Fruit fly (Drosophila melanogaster) whole organism, embryonic: ENCODE data around the gene CG32036.
A peak's percentile ranks its signal among the peaks of the same experiment; 100 is the strongest.

Experiments
- ATbp ChIP-seq: fragments of 200-800 bp; sonication (Bioruptor generic); optimal IDR thresholded peaks from 2 replicates; lab custom pipeline; 2017; ENCODE audit warnings: missing biosample characterization, mild to moderate bottlenecking, missing genetic modification characterization, missing genetic modification reagents
- Atf-2 ChIP-seq: fragments of 200-800 bp; sonication (Bioruptor generic); optimal IDR thresholded peaks from 2 replicates; lab custom pipeline; 2016; ENCODE audit warnings: missing biosample characterization, missing genetic modification characterization
- B-H2 ChIP-seq: fragments of 200-800 bp; sonication (Bioruptor generic); optimal IDR thresholded peaks from 2 replicates; lab custom pipeline; 2018; ENCODE audit warnings: missing biosample characterization, mild to moderate bottlenecking, missing genetic modification characterization
- Blimp-1 ChIP-seq: fragments of 200-800 bp; sonication (Bioruptor generic); optimal IDR thresholded peaks from 3 replicates; lab custom pipeline; 2018; ENCODE audit warnings: missing biosample characterization, missing genetic modification characterization, mild to moderate bottlenecking, moderate library complexity, missing genetic modification reagents
- CG10321 ChIP-seq: fragments of 200-800 bp; sonication (Bioruptor generic); IDR thresholded peaks from 2 replicates; pipeline ENCODE4 v1.3.6; 2022; ENCODE audit warnings: missing biosample characterization, missing genetic modification characterization
- CG11398 ChIP-seq: fragments of 200-800 bp; sonication (Bioruptor generic); optimal IDR thresholded peaks from 2 replicates; lab custom pipeline; 2016; ENCODE audit warnings: missing biosample characterization, missing genetic modification characterization
- CG11560 ChIP-seq: fragments of 200-800 bp; sonication (Bioruptor generic); IDR thresholded peaks from 3 replicates; pipeline ENCODE4 v1.3.6; 2022; ENCODE audit warnings: missing biosample characterization, missing genetic modification characterization
- CG14710 ChIP-seq: fragments of 200-800 bp; sonication (Bioruptor generic); optimal IDR thresholded peaks from 3 replicates; lab custom pipeline; 2019; ENCODE audit warnings: missing biosample characterization, mild to moderate bottlenecking, missing genetic modification characterization, moderate library complexity
- CG15011 ChIP-seq: fragments of 200-800 bp; sonication (Bioruptor generic); optimal IDR thresholded peaks from 3 replicates; lab custom pipeline; 2018; ENCODE audit warnings: missing biosample characterization, mild to moderate bottlenecking, missing genetic modification characterization
- CG15073 ChIP-seq: fragments of 200-800 bp; sonication (Bioruptor generic); optimal IDR thresholded peaks from 2 replicates; lab custom pipeline; 2016; ENCODE audit warnings: missing biosample characterization, missing genetic modification characterization
- CG15479 ChIP-seq: fragments of 200-800 bp; sonication (Bioruptor generic); optimal IDR thresholded peaks from 3 replicates; lab custom pipeline; 2019; ENCODE audit warnings: missing biosample characterization, mild to moderate bottlenecking, missing genetic modification characterization, moderate library complexity
- CG15514 ChIP-seq: fragments of 200-800 bp; sonication (Bioruptor generic); optimal IDR thresholded peaks from 3 replicates; lab custom pipeline; 2017; ENCODE audit warnings: missing biosample characterization, missing genetic modification characterization, mild to moderate bottlenecking, moderate library complexity, missing genetic modification reagents
- CG17186 ChIP-seq: fragments of 200-800 bp; sonication (Bioruptor generic); optimal IDR thresholded peaks from 3 replicates; lab custom pipeline; 2017; ENCODE audit warnings: missing biosample characterization, missing genetic modification reagents, missing genetic modification characterization
- CG1832 ChIP-seq: fragments of 200-800 bp; sonication (Bioruptor generic); optimal IDR thresholded peaks from 2 replicates; lab custom pipeline; 2017; ENCODE audit warnings: missing biosample characterization, mild to moderate bottlenecking, missing genetic modification characterization, inconsistent platforms
- CG2202 ChIP-seq: fragments of 200-800 bp; sonication (Bioruptor generic); optimal IDR thresholded peaks from 2 replicates; lab custom pipeline; 2018; ENCODE audit warnings: missing biosample characterization, mild to moderate bottlenecking, missing genetic modification characterization
- CG2889 ChIP-seq: fragments of 200-800 bp; sonication (Bioruptor generic); IDR thresholded peaks from 3 replicates; pipeline ENCODE4 v1.3.6; 2022; ENCODE audit warnings: missing biosample characterization, missing genetic modification characterization
- CG32767 ChIP-seq: fragments of 200-800 bp; sonication (Bioruptor generic); IDR thresholded peaks from 2 replicates; pipeline ENCODE4 v1.3.6; 2022; ENCODE audit warnings: missing biosample characterization, missing genetic modification characterization
- CG33557 ChIP-seq: fragments of 200-800 bp; sonication (Bioruptor generic); optimal IDR thresholded peaks from 2 replicates; lab custom pipeline; 2019; ENCODE audit warnings: missing biosample characterization, mild to moderate bottlenecking, missing genetic modification characterization, moderate library complexity
- CG34376 ChIP-seq: fragments of 200-800 bp; sonication (Bioruptor generic); optimal IDR thresholded peaks from 2 replicates; lab custom pipeline; 2018; ENCODE audit warnings: missing biosample characterization, mild to moderate bottlenecking, missing genetic modification characterization
- CG4328 ChIP-seq: fragments of 200-800 bp; sonication (Bioruptor generic); optimal IDR thresholded peaks from 3 replicates; lab custom pipeline; 2017; ENCODE audit warnings: missing biosample characterization, missing genetic modification reagents, missing genetic modification characterization
- CG4360 ChIP-seq: fragments of 200-800 bp; sonication (Bioruptor generic); IDR thresholded peaks from 2 replicates; pipeline ENCODE4 v1.3.6; 2022; ENCODE audit warnings: missing biosample characterization, missing genetic modification characterization
- CG4730 ChIP-seq: fragments of 200-800 bp; sonication (Bioruptor generic); IDR thresholded peaks from 2 replicates; pipeline ENCODE4 v1.3.6; 2022; ENCODE audit warnings: missing biosample characterization, missing genetic modification characterization
- CG6654 ChIP-seq: fragments of 200-800 bp; sonication (Bioruptor generic); optimal IDR thresholded peaks from 2 replicates; lab custom pipeline; 2017; ENCODE audit warnings: missing biosample characterization, mild to moderate bottlenecking, missing genetic modification characterization
- CG7372 ChIP-seq: fragments of 200-800 bp; sonication (Bioruptor generic); IDR thresholded peaks from 2 replicates; pipeline ENCODE4 v1.3.6; 2022; ENCODE audit warnings: missing biosample characterization, missing genetic modification characterization
- CG7556 ChIP-seq: fragments of 200-800 bp; sonication (Bioruptor generic); optimal IDR thresholded peaks from 2 replicates; lab custom pipeline; 2017; ENCODE audit warnings: missing biosample characterization, mild to moderate bottlenecking, missing genetic modification characterization
- CoRest ChIP-seq: fragments of 200-800 bp; sonication (Bioruptor generic); optimal IDR thresholded peaks from 3 replicates; lab custom pipeline; 2018; ENCODE audit warnings: missing biosample characterization, mild to moderate bottlenecking, missing genetic modification characterization, moderate library complexity
- Gsc ChIP-seq: fragments of 200-800 bp; sonication (Bioruptor generic); IDR thresholded peaks from 2 replicates; pipeline ENCODE4 v1.3.6; 2022; ENCODE audit warnings: missing biosample characterization, missing genetic modification characterization
- Hr3 ChIP-seq: fragments of 200-800 bp; sonication (Bioruptor generic); optimal IDR thresholded peaks from 3 replicates; lab custom pipeline; 2016; ENCODE audit warnings: missing biosample characterization, missing genetic modification characterization
- Hr51 ChIP-seq, 2 experiments: fragments of 200-800 bp; sonication (Bioruptor generic); optimal IDR thresholded peaks; 2 replicates in 1 of 2; 3 replicates in 1 of 2; lab custom pipeline; 2016 to 2018; ENCODE audit warnings: missing biosample characterization in 2 of 2, missing genetic modification characterization in 2 of 2, mild to moderate bottlenecking in 1 of 2, moderate library complexity in 1 of 2
- Mrtf ChIP-seq: fragments of 200-800 bp; sonication (Bioruptor generic); IDR thresholded peaks from 3 replicates; pipeline ENCODE4 v1.3.6; 2022; ENCODE audit warnings: missing biosample characterization, missing genetic modification characterization
- Sox100B ChIP-seq: fragments of 200-800 bp; sonication (Bioruptor generic); optimal IDR thresholded peaks from 3 replicates; lab custom pipeline; 2018; ENCODE audit warnings: missing biosample characterization, mild to moderate bottlenecking, missing genetic modification characterization
- Taf1 ChIP-seq: fragments of 200-800 bp; sonication (Bioruptor generic); IDR thresholded peaks from 2 replicates; pipeline ENCODE4 v1.3.6; 2022; ENCODE audit warnings: missing biosample characterization, missing genetic modification characterization
- ab ChIP-seq: fragments of 200-800 bp; sonication (Bioruptor generic); optimal IDR thresholded peaks from 2 replicates; lab custom pipeline; 2016; ENCODE audit warnings: missing biosample characterization, missing genetic modification characterization
- abd-A ChIP-seq: fragments of 200-800 bp; sonication (Bioruptor generic); optimal IDR thresholded peaks from 3 replicates; lab custom pipeline; 2019; ENCODE audit warnings: missing biosample characterization, mild to moderate bottlenecking, missing genetic modification characterization, moderate library complexity
- bsh ChIP-seq, 2 experiments: fragments of 200-800 bp; sonication (Bioruptor generic); optimal IDR thresholded peaks; 2 replicates each; lab custom pipeline; 2017 to 2018; ENCODE audit warnings: mild to moderate bottlenecking in 2 of 2, missing biosample characterization in 2 of 2, missing genetic modification characterization in 2 of 2, moderate library complexity in 1 of 2
- cg ChIP-seq: fragments of 200-800 bp; sonication (Bioruptor generic); optimal IDR thresholded peaks from 3 replicates; lab custom pipeline; 2019; ENCODE audit warnings: missing biosample characterization, mild to moderate bottlenecking, missing genetic modification characterization, moderate library complexity
- croc ChIP-seq: fragments of 200-800 bp; sonication (Bioruptor generic); conservative IDR thresholded peaks from 3 replicates; pipeline ENCODE4 v1.3.6; 2022; ENCODE audit warnings: missing biosample characterization, missing genetic modification characterization
- ems ChIP-seq: fragments of 200-800 bp; sonication (Bioruptor generic); optimal IDR thresholded peaks from 3 replicates; lab custom pipeline; 2016; ENCODE audit warnings: missing biosample characterization, missing genetic modification characterization
- fd102C ChIP-seq: fragments of 200-800 bp; sonication (Bioruptor generic); optimal IDR thresholded peaks from 2 replicates; lab custom pipeline; 2018; ENCODE audit warnings: missing biosample characterization, mild to moderate bottlenecking, missing genetic modification characterization, moderate library complexity
- fru ChIP-seq: fragments of >200 bp; optimal IDR thresholded peaks from 2 replicates; lab custom pipeline; 2017
- grn ChIP-seq: fragments of 200-800 bp; sonication (Bioruptor generic); optimal IDR thresholded peaks from 3 replicates; lab custom pipeline; 2017; ENCODE audit warnings: missing biosample characterization, missing genetic modification characterization
- gt ChIP-seq: fragments of 200-800 bp; sonication (Bioruptor generic); IDR thresholded peaks from 2 replicates; pipeline ENCODE4 v1.3.6; 2022; ENCODE audit warnings: missing biosample characterization, missing genetic modification characterization
- h ChIP-seq: fragments of >200 bp; optimal IDR thresholded peaks from 2 replicates; lab custom pipeline; 2017
- jing ChIP-seq: fragments of 200-800 bp; sonication (Bioruptor generic); optimal IDR thresholded peaks from 2 replicates; lab custom pipeline; 2018; ENCODE audit warnings: missing biosample characterization, mild to moderate bottlenecking, missing genetic modification characterization
- mirr ChIP-seq: fragments of 200-800 bp; sonication (Bioruptor generic); optimal IDR thresholded peaks from 3 replicates; lab custom pipeline; 2018; ENCODE audit warnings: missing biosample characterization, mild to moderate bottlenecking, missing genetic modification characterization
- org-1 ChIP-seq: fragments of 200-800 bp; sonication (Bioruptor generic); optimal IDR thresholded peaks from 2 replicates; lab custom pipeline; 2017; ENCODE audit warnings: missing biosample characterization, missing genetic modification characterization
- pfk ChIP-seq: fragments of 200-800 bp; sonication (Bioruptor generic); optimal IDR thresholded peaks from 2 replicates; lab custom pipeline; 2018; ENCODE audit warnings: missing biosample characterization, mild to moderate bottlenecking, missing genetic modification characterization, moderate library complexity
- ro ChIP-seq: fragments of 200-800 bp; sonication (Bioruptor generic); IDR thresholded peaks from 2 replicates; pipeline ENCODE4 v1.3.6; 2022; ENCODE audit warnings: missing biosample characterization, missing genetic modification characterization
- scrt ChIP-seq: fragments of 200-800 bp; sonication (Bioruptor generic); optimal IDR thresholded peaks from 2 replicates; lab custom pipeline; 2018; ENCODE audit warnings: missing biosample characterization, mild to moderate bottlenecking, missing genetic modification characterization, moderate library complexity
- tio ChIP-seq: fragments of 200-800 bp; sonication (Bioruptor generic); optimal IDR thresholded peaks from 2 replicates; lab custom pipeline; 2017; ENCODE audit warnings: missing biosample characterization, missing genetic modification characterization, inconsistent platforms
- tna ChIP-seq: fragments of 200-800 bp; sonication (Bioruptor generic); IDR thresholded peaks from 2 replicates; pipeline ENCODE4 v1.3.6; 2022; ENCODE audit warnings: missing biosample characterization, missing genetic modification characterization; ENCODE audit not compliant: partially characterized antibody
- zen ChIP-seq: fragments of 200-800 bp; sonication (Bioruptor generic); optimal IDR thresholded peaks from 3 replicates; lab custom pipeline; 2018; ENCODE audit warnings: missing biosample characterization, mild to moderate bottlenecking, missing genetic modification characterization, moderate library complexity

CG32036 gene

dm6 chr3L:9467763-9468206 is 21.2 kb downstream of the CG32036 start (continued):
- no peak for TF ChIP-seq Blimp-1 (GFP tag; lab: Kevin White, UChicago)
- TF ChIP-seq Sox100B: no peak
- TF ChIP-seq CG7556: no peak
- TF ChIP-seq CG11398 (GFP tag; lab: Kevin White, UChicago): no peak
- TF ChIP-seq gt (GFP tag; lab: Robert Waterston, UW): no peak
- no peak for TF ChIP-seq pfk (GFP tag; lab: Kevin White, UChicago)
- no peak for TF ChIP-seq B-H2 (GFP tag; lab: Kevin White, UChicago)
- no peak for TF ChIP-seq CG7372 (GFP tag; lab: Robert Waterston, UW)
- no peak for TF ChIP-seq CG11560
- no peak for TF ChIP-seq ems (GFP tag; lab: Kevin White, UChicago)
- peak in 1 of 2 experiments; percentile 59 for TF ChIP-seq bsh (GFP tag; optimal IDR thresholded peaks at IDR 0.05; lab: Kevin White, UChicago)
- no peak for TF ChIP-seq CG4328 (GFP tag; lab: Kevin White, UChicago)
- TF ChIP-seq CG10321 (GFP tag; lab: Robert Waterston, UW): no peak
- no peak; the same call in 2 of the 3 replicates for TF ChIP-seq croc (GFP tag; lab: Robert Waterston, UW)
- no peak for TF ChIP-seq org-1 (GFP tag; lab: Kevin White, UChicago)
- TF ChIP-seq CoRest: no peak
- no peak for TF ChIP-seq Mrtf (GFP tag; lab: Robert Waterston, UW)
- TF ChIP-seq ro (GFP tag; lab: Robert Waterston, UW): no peak
- TF ChIP-seq fru: no peak
- no peak for TF ChIP-seq tio (GFP tag; lab: Kevin White, UChicago)
- peak; percentile 2 for TF ChIP-seq ATbp
- no peak for TF ChIP-seq CG15011 (GFP tag; lab: Kevin White, UChicago)
- no peak for TF ChIP-seq CG32767 (GFP tag; lab: Robert Waterston, UW)
- TF ChIP-seq scrt: no peak
- no peak for TF ChIP-seq CG14710
- TF ChIP-seq Atf-2 (GFP tag; lab: Kevin White, UChicago): no peak
- no peak for TF ChIP-seq CG2202 (tag; lab: Kevin White, UChicago)
- peak; percentile 53 for TF ChIP-seq abd-A (tag; lab: Kevin White, UChicago)
- TF ChIP-seq zen (tag; lab: Kevin White, UChicago): peak; percentile 38
- no peak for TF ChIP-seq CG34376 (GFP tag; lab: Kevin White, UChicago)
- TF ChIP-seq h (lab: Kevin White, UChicago): no peak
- peak; percentile 62 for TF ChIP-seq fd102C (GFP tag; lab: Kevin White, UChicago)
- no peak for TF ChIP-seq CG4730 (GFP tag; lab: Robert Waterston, UW)
- no peak for TF ChIP-seq Taf1 (GFP tag; lab: Robert Waterston, UW)
- no peak for TF ChIP-seq CG1832 (GFP tag; lab: Kevin White, UChicago)
- peak; percentile 52 for TF ChIP-seq cg (GFP tag; lab: Kevin White, UChicago)
- TF ChIP-seq jing (GFP tag; lab: Kevin White, UChicago): no peak
- no peak for TF ChIP-seq CG15073 (GFP tag; lab: Kevin White, UChicago)
- no peak for TF ChIP-seq ab
- TF ChIP-seq Gsc (GFP tag; lab: Robert Waterston, UW): no peak
- TF ChIP-seq CG4360 (GFP tag; lab: Robert Waterston, UW): peak; percentile 88
- TF ChIP-seq grn (GFP tag; lab: Kevin White, UChicago): no peak
- TF ChIP-seq CG17186 (GFP tag; lab: Kevin White, UChicago): no peak
- TF ChIP-seq tna (GFP tag; lab: Robert Waterston, UW): no peak
- no peak for TF ChIP-seq CG33557 (GFP tag; lab: Kevin White, UChicago)
- no peak for TF ChIP-seq CG6654 (GFP tag; lab: Kevin White, UChicago)
- TF ChIP-seq CG15479: peak; percentile 36
- no peak for TF ChIP-seq CG15514 (GFP tag; lab: Kevin White, UChicago)
- no peak for TF ChIP-seq Hr3
- TF ChIP-seq Hr51 (GFP tag; optimal IDR thresholded peaks at IDR 0.05; lab: Kevin White, UChicago): peak in 1 of 2 experiments; percentile 43
- peak; percentile 46 for TF ChIP-seq mirr (GFP tag; lab: Kevin White, UChicago)
- no peak for TF ChIP-seq CG2889
